Fruit fly (Drosophila melanogaster): ENCODE measurements around the gene galectin.

The galectin gene

DNA sequence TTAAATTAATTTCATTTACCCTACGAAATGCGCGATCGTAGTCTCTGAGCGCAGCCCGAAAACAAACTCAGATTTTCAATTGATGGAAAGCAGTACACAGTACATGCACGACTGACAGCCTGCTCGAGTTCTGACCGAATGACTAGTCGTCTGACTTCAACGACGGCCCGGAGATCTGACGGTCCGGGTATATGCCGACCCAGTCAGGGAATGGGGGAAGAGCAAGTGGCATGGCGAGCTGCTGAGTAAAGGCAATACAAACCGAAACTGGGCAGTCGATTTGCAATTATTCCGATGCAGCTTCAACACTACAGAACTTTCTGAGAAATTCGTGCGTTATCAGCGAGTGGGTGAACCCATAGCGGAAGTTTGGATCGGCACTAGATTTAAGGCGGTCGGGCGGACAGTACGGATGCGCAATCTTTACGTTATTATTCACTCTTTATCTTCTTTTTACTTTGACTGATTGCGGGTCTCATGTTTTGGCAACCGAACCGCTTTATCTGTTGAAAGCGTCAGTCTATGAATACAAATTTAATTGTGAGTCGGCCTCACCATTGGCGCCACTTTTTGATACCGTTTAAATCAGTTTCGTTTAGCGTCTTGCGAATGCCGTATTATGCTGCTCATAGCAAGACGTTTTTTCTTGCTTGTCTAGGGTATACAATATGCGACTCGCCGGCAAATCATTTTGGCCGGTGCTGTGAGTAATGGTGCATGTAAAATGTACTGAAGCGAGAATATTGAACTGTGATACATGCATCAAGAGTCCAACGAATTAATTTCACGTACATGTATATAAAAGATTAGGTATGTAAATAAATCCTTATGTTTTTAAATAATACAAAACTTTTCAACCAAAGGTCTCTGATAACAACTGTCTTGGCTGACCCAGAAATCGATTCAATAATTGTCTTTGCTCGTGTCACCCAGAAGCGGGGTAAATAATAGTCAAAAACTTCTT is 49.2 kb downstream of the galectin start:
- TF ChIP-seq CG12768 (GFP tag; optimal IDR thresholded peaks at IDR 0.05) = peak; percentile 54
- TF ChIP-seq kay (GFP tag; ENCODE audit: borderline replicate concordance) = peak; percentile 77
- TF ChIP-seq cic (GFP tag; optimal IDR thresholded peaks at IDR 0.05) = peak; percentile 74
- TF ChIP-seq bab1 (GFP tag; optimal IDR thresholded peaks at IDR 0.05) = no peak
- no peak for TF ChIP-seq CG5204 (GFP tag; optimal IDR thresholded peaks at IDR 0.05)
- no peak for TF ChIP-seq ovo (GFP tag; optimal IDR thresholded peaks at IDR 0.05)

DNA sequence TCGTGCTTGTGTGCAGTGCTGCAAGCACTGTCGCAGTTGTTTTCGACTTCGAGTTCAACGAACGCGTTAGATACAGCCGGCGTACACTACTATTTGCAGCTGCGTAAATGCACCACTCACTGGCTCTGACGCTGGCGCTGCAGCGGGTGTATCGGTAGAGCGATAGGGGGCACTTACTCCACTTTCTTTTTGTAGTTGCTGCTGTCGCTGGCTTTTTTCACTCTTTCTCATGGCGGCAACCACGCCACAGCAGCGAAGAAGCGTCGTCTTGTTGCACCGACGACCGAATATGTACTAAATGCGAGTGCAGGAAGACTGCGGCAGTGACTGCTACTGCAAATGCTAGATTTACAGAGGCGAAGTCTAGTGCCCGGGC is 49.9 kb downstream of the galectin start, which contains the start of gene CG4822:
Gene CG4822 (minus strand): TSS at position 299 of the 376 bp plus-strand sequence.
- no peak for TF ChIP-seq CG5204 (GFP tag; optimal IDR thresholded peaks at IDR 0.05)

DNA sequence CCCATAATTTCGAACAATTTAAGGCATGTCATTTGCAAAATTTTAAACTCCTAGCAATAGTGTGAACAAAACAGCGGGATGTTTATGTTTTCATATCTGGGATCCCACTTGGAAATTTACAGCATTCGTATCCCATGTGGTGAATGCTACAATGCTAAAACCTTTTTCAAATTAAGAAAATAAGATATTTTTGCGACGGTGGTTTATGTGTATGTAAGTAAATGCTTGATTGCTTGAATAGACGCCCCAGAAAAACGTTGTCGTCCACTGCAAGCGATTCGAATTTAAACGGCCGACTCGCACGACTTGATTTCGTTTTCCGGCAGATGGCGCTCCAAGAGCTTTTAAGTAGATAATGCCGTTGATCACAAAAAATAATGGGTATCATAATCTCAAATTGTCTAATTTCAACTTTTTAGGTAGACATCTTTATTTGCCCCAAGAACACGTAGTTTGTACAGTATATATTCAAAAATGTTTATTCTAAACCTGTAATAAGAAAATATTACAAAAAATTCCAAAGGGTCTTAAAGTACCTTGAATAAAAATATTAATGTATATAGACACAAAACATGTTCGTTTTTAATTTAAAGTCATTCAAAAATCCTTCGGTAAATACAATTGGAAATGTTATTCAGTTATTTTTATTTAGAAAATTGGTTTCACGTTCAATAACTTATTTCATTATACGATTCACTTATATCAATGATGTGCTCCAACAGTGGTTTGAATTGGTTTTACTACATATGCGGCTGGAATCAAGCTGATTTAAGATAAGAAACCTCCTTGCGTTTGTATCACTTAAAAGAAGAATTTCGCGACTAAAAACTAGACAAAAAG is 50.8 kb downstream of the galectin start:
- TF ChIP-seq kay (GFP tag; ENCODE audit: borderline replicate concordance) = peak; percentile 92
- TF ChIP-seq cic (GFP tag; optimal IDR thresholded peaks at IDR 0.05) = no peak

DNA sequence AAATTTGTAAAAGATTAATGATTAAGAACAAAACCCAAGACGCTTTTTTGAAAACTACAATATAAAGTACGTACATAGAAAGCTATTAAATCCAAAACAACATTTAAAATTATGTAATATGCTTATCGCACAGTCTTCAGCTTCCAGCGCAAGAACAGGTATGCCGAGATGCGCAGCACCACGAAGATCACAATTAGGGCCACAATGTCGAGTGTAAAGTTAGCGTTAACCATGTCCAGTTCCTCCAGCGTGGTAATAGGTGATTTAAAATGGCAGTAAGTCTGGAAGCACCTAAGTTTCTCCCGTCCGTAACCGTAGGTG is 51.4 kb downstream of the galectin start:
- TF ChIP-seq bab1 (GFP tag; optimal IDR thresholded peaks at IDR 0.05) = no peak
- TF ChIP-seq CG5204 (GFP tag; optimal IDR thresholded peaks at IDR 0.05) = no peak
- TF ChIP-seq CG12768 (GFP tag; optimal IDR thresholded peaks at IDR 0.05) = no peak
- TF ChIP-seq kay (GFP tag; ENCODE audit: borderline replicate concordance) = peak; percentile 66
- TF ChIP-seq Crg-1 (GFP tag; optimal IDR thresholded peaks at IDR 0.05) = no peak
- no peak for TF ChIP-seq Hr96 (GFP tag; optimal IDR thresholded peaks at IDR 0.05)
- TF ChIP-seq CG7045 (GFP tag; optimal IDR thresholded peaks at IDR 0.05) = no peak
